Worm (Caenorhabditis elegans) whole organism, L1 larva: ENCODE measurements around the gene cec-1.

Experiments used
- C04F5.9 ChIP-seq: sonication (generic microtip); optimal IDR thresholded peaks from 2 replicates; lab custom pipeline; 2016; ENCODE audit warnings: missing genetic modification characterization, missing compliant biosample characterization
- C16A3.4 ChIP-seq: fragments of 150-350 bp; optimal IDR thresholded peaks from 2 replicates; lab custom pipeline; 2014; ENCODE audit warnings: missing biosample characterization, missing genetic modification characterization
- C34B4.2 ChIP-seq: sonication (generic microtip); optimal IDR thresholded peaks from 2 replicates; lab custom pipeline; 2017; ENCODE audit warnings: mild to moderate bottlenecking, missing genetic modification characterization, missing compliant biosample characterization
- Y116A8C.19 ChIP-seq: sonication (generic microtip); optimal IDR thresholded peaks from 2 replicates; lab custom pipeline; 2016; ENCODE audit warnings: missing compliant biosample characterization, missing genetic modification characterization, borderline replicate concordance
- aha-1 ChIP-seq: fragments of 150-350 bp; optimal IDR thresholded peaks from 2 replicates; lab custom pipeline; 2014; ENCODE audit warnings: missing biosample characterization, missing genetic modification characterization
- alr-1 ChIP-seq: fragments of 200-800 bp; sonication (Bioruptor generic); optimal IDR thresholded peaks from 2 replicates; lab custom pipeline; 2018; ENCODE audit warnings: borderline replicate concordance, mild to moderate bottlenecking, missing genetic modification characterization, missing compliant biosample characterization
- aly-2 ChIP-seq: fragments of 150-350 bp; optimal IDR thresholded peaks from 2 replicates; lab custom pipeline; 2014; ENCODE audit warnings: missing biosample characterization, missing genetic modification characterization
- ama-1 ChIP-seq: fragments of 150-350 bp; optimal IDR thresholded peaks from 2 replicates; lab custom pipeline; 2014
- blmp-1 ChIP-seq: fragments of 150-350 bp; optimal IDR thresholded peaks from 2 replicates; lab custom pipeline; 2014; ENCODE audit warnings: missing biosample characterization, missing genetic modification characterization
- ceh-63 ChIP-seq: fragments of 200-800 bp; sonication (Bioruptor generic); optimal IDR thresholded peaks from 2 replicates; lab custom pipeline; 2018; ENCODE audit warnings: mild to moderate bottlenecking, missing genetic modification characterization, missing compliant biosample characterization
- ceh-8 ChIP-seq: fragments of 200-800 bp; sonication (Bioruptor generic); optimal IDR thresholded peaks from 2 replicates; lab custom pipeline; 2018; ENCODE audit warnings: mild to moderate bottlenecking, missing genetic modification characterization, moderate library complexity, missing compliant biosample characterization
- ceh-82 ChIP-seq, 3 experiments: fragments of 150-350 bp in 1 of 3; sonication (generic microtip) in 2 of 3; optimal IDR thresholded peaks; 2 replicates each; lab custom pipeline; 2014 to 2017; ENCODE audit warnings: missing biosample characterization in 3 of 3, missing genetic modification characterization in 3 of 3
- ceh-90 ChIP-seq: sonication (generic microtip); optimal IDR thresholded peaks from 2 replicates; lab custom pipeline; 2016; ENCODE audit warnings: missing genetic modification characterization, missing compliant biosample characterization
- elt-3 ChIP-seq, 6 experiments: fragments of 150-350 bp in 1 of 6; sonication (generic microtip); optimal IDR thresholded peaks; 2 replicates each; lab custom pipeline; 2017 to 2018; ENCODE audit warnings: missing biosample characterization in 6 of 6, missing genetic modification characterization in 6 of 6, inconsistent platforms in 1 of 6
- ets-5 ChIP-seq: fragments of 200-800 bp; sonication (Bioruptor generic); IDR thresholded peaks from 2 replicates; pipeline ENCODE4 v1.3.6; 2022; ENCODE audit warnings: missing genetic modification characterization, missing compliant biosample characterization
- fkh-10 ChIP-seq: sonication (generic microtip); optimal IDR thresholded peaks from 2 replicates; lab custom pipeline; 2017; ENCODE audit warnings: missing biosample characterization, missing genetic modification reagents, missing genetic modification characterization
- grh-1 ChIP-seq: fragments of 200-800 bp; sonication (Bioruptor generic); IDR thresholded peaks from 2 replicates; pipeline ENCODE4 v1.3.6; 2022; ENCODE audit warnings: missing genetic modification reagents, missing genetic modification characterization, missing compliant biosample characterization
- lin-13 ChIP-seq: fragments of 150-350 bp; optimal IDR thresholded peaks from 2 replicates; lab custom pipeline; 2014; ENCODE audit warnings: missing biosample characterization, missing genetic modification reagents, missing genetic modification characterization
- lin-14 ChIP-seq: fragments of 200-800 bp; sonication (Bioruptor generic); optimal IDR thresholded peaks from 2 replicates; lab custom pipeline; 2018; ENCODE audit warnings: mild to moderate bottlenecking, missing genetic modification characterization, moderate library complexity, missing compliant biosample characterization
- lsy-2 ChIP-seq, 2 experiments: fragments of 150-350 bp; optimal IDR thresholded peaks; 2 replicates each; lab custom pipeline; 2014; ENCODE audit warnings: missing biosample characterization in 2 of 2, missing genetic modification characterization in 2 of 2
- mef-2 ChIP-seq: fragments of 150-350 bp; optimal IDR thresholded peaks from 2 replicates; lab custom pipeline; 2014; ENCODE audit warnings: missing biosample characterization, missing genetic modification characterization
- mep-1 ChIP-seq: fragments of 150-350 bp; optimal IDR thresholded peaks from 2 replicates; lab custom pipeline; 2014; ENCODE audit warnings: missing biosample characterization, missing genetic modification characterization
- nhr-11 ChIP-seq: fragments of 150-350 bp; optimal IDR thresholded peaks from 2 replicates; lab custom pipeline; 2014; ENCODE audit warnings: missing biosample characterization, missing genetic modification characterization
- nhr-20 ChIP-seq: sonication (generic microtip); optimal IDR thresholded peaks from 2 replicates; lab custom pipeline; 2016; ENCODE audit warnings: mild to moderate bottlenecking, missing genetic modification characterization, missing compliant biosample characterization
- nhr-47 ChIP-seq: sonication (generic microtip); optimal IDR thresholded peaks from 2 replicates; lab custom pipeline; 2016; ENCODE audit warnings: mild to moderate bottlenecking, missing genetic modification characterization, moderate library complexity, missing compliant biosample characterization
- nhr-77 ChIP-seq: fragments of 150-350 bp; optimal IDR thresholded peaks from 2 replicates; lab custom pipeline; 2014; ENCODE audit warnings: missing biosample characterization, missing genetic modification characterization
- nhr-85 ChIP-seq: sonication (generic microtip); peaks from one replicate; lab custom pipeline; 2016; ENCODE audit warnings: missing genetic modification characterization, inconsistent platforms, missing compliant biosample characterization
- nhr-90 ChIP-seq: sonication (generic microtip); optimal IDR thresholded peaks from 2 replicates; lab custom pipeline; 2016; ENCODE audit warnings: mild to moderate bottlenecking, missing genetic modification characterization, missing compliant biosample characterization; ENCODE audit not compliant: poor library complexity
- pag-3 ChIP-seq: sonication (generic microtip); optimal IDR thresholded peaks from 2 replicates; lab custom pipeline; 2017; ENCODE audit warnings: missing genetic modification characterization, mild to moderate bottlenecking, missing compliant biosample characterization, antibody characterized with exemption, borderline replicate concordance; ENCODE audit not compliant: insufficient read depth
- pqm-1 ChIP-seq: sonication (generic microtip); optimal IDR thresholded peaks from 3 replicates; lab custom pipeline; 2017; ENCODE audit warnings: missing biosample characterization, missing genetic modification characterization
- sox-4 ChIP-seq: sonication (generic microtip); optimal IDR thresholded peaks from 2 replicates; lab custom pipeline; 2016; ENCODE audit warnings: missing genetic modification characterization, missing compliant biosample characterization
- sptf-1 ChIP-seq: fragments of 150-350 bp; optimal IDR thresholded peaks from 2 replicates; lab custom pipeline; 2014; ENCODE audit warnings: missing biosample characterization, missing genetic modification characterization
- swsn-7 ChIP-seq: sonication (generic microtip); optimal IDR thresholded peaks from 2 replicates; lab custom pipeline; 2016; ENCODE audit warnings: missing genetic modification characterization, missing compliant biosample characterization
- tlp-1 ChIP-seq: fragments of 150-350 bp; optimal IDR thresholded peaks from 2 replicates; lab custom pipeline; 2014; ENCODE audit warnings: missing biosample characterization, missing genetic modification characterization
- unc-130 ChIP-seq: fragments of 150-350 bp; optimal IDR thresholded peaks from 2 replicates; lab custom pipeline; 2017; ENCODE audit warnings: missing biosample characterization, missing genetic modification characterization, inconsistent platforms
- unc-98 ChIP-seq: fragments of 200-800 bp; sonication (Bioruptor generic); IDR thresholded peaks from 2 replicates; pipeline ENCODE4 v1.3.6; 2022; ENCODE audit warnings: missing genetic modification characterization, missing compliant biosample characterization
- zip-4 ChIP-seq: fragments of 200-800 bp; sonication (Bioruptor generic); optimal IDR thresholded peaks from 2 replicates; lab custom pipeline; 2018; ENCODE audit warnings: mild to moderate bottlenecking, missing genetic modification characterization, moderate library complexity, missing compliant biosample characterization
- ztf-11 ChIP-seq, 2 experiments: sonication (generic microtip); optimal IDR thresholded peaks; 2 replicates each; lab custom pipeline; 2016 to 2017; ENCODE audit warnings: missing genetic modification characterization in 2 of 2, missing biosample characterization in 1 of 2, missing compliant biosample characterization in 1 of 2

The cec-1 gene

DNA sequence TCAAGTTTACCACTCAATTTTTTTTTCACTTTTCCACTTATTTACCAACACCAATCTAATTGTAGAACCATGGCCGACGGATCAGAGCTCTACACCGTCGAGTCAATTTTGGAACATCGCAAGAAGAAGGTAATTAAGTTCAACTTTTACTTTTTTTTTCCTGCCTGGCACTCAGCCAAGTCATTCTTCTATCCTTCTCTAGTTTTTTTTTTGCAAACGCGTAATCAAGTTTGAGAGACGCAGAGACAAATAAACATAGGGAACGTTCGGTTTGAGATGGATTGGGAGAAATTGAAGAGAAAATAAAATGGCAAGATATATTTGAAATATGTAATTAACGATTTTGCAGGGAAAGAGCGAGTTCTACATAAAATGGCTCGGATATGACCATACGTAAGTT lies at the start of gene cec-1:
cec-1 (plus strand) TSS at position 63 of the 400 bp plus-strand sequence.
- TF ChIP-seq blmp-1 (tag; lab: Kevin White, UChicago) (peak; percentile 87), lin-13 (GFP tag; lab: Kevin White, UChicago) (peak; percentile 23), nhr-90 (tag; lab: Kevin White, UChicago) (no peak), fkh-10 (no peak), aly-2 (tag; lab: Kevin White, UChicago) (no peak), nhr-11 (tag; lab: Kevin White, UChicago) (no peak), pqm-1 (tag; lab: Kevin White, UChicago) (no peak), lsy-2 (tag; optimal IDR thresholded peaks at IDR 0.05; lab: Kevin White, UChicago) (peak in 1 of 2 experiments; percentile 26), mep-1 (tag; lab: Kevin White, UChicago) (peak; percentile 11), nhr-85 (peak; percentile 42), zip-4 (no peak), mef-2 (no peak), sptf-1 (no peak), elt-3 (tag; optimal IDR thresholded peaks at IDR 0.05; lab: Kevin White, UChicago) (peak in 1 of 6 experiments; percentile 7), lin-14 (GFP tag; lab: Kevin White, UChicago) (peak; percentile 63)
- TF ChIP-seq, all 84 proteins: peak for 7

DNA sequence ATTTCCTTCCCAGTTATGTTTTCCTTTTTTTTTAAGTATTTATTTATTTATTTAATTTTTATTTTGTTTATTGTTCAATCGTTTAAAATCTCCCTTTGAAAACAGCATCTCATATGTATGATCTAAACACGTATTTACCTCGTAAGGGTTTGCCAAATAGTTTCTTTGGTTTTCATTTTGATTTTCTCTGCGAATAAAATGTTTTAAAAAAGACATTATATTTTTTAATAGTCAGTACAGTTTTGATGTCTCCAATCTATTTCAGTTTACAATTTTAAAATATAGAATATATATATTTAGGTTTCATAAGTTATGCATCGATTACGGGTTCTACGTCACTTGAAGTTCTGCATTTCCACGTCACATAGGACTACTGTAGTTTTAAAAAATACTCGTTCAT lies 45.5 kb upstream of the cec-1 start, which contains the start of gene R05D3.12:
R05D3.12 (plus strand) TSS at position 301 of the 400 bp plus-strand sequence.
- TF ChIP-seq nhr-20 (tag; lab: Kevin White, UChicago): no peak
- no peak for TF ChIP-seq ceh-8
- no peak for TF ChIP-seq pag-3 (tag; lab: Kevin White, UChicago)
- TF ChIP-seq blmp-1 (tag; lab: Kevin White, UChicago): no peak
- no peak for TF ChIP-seq grh-1 (GFP tag; lab: Robert Waterston, UW)
- TF ChIP-seq ceh-90 (tag; lab: Kevin White, UChicago): no peak
- TF ChIP-seq swsn-7 (tag; lab: Kevin White, UChicago): no peak
- TF ChIP-seq tlp-1 (tag; lab: Kevin White, UChicago): no peak
- no peak for TF ChIP-seq C04F5.9 (tag; lab: Kevin White, UChicago)
- TF ChIP-seq unc-98 (GFP tag; lab: Robert Waterston, UW): no peak
- TF ChIP-seq unc-130 (tag; lab: Kevin White, UChicago): no peak
- no peak for TF ChIP-seq nhr-47 (tag; lab: Kevin White, UChicago)
- TF ChIP-seq ama-1 (lab: Kevin White, UChicago): no peak

DNA sequence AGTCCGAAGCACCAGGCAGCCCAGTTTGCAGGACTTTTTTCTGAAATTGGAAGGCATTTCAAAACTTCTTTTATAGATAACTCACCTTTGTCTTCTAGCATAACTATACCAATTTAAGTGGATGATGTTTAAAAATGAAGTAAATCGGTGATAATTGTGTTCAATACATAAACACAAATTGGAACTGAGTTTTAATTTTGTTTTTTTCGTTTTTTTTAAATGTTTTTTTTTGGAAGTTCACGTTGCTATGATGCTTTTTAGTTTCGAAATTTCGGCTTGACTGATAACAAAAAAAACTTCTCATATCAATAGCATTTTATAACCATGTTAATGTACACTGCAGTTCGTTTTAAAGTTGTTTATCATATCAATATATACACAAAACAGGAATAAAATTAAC lies 36.6 kb upstream of the cec-1 start, which contains the start of gene ZK353.4:
ZK353.4 (minus strand) TSS at position 101 of the 400 bp plus-strand sequence.
- TF ChIP-seq ceh-82 (tag; optimal IDR thresholded peaks at IDR 0.05; lab: Kevin White, UChicago): no peak
- no peak for TF ChIP-seq ets-5 (GFP tag; lab: Robert Waterston, UW)
- no peak for TF ChIP-seq ztf-11 (tag; optimal IDR thresholded peaks at IDR 0.05; lab: Kevin White, UChicago)
- no peak for TF ChIP-seq C34B4.2 (tag; lab: Kevin White, UChicago)
- TF ChIP-seq mef-2: no peak
- TF ChIP-seq sox-4 (tag; lab: Kevin White, UChicago): no peak
- no peak for TF ChIP-seq lin-13 (GFP tag; lab: Kevin White, UChicago)
- no peak for TF ChIP-seq Y116A8C.19 (tag; lab: Kevin White, UChicago)
- no peak for TF ChIP-seq ceh-63 (GFP tag; lab: Kevin White, UChicago)
- TF ChIP-seq nhr-77 (tag; lab: Kevin White, UChicago): no peak
- no peak for TF ChIP-seq ama-1 (lab: Kevin White, UChicago)
- no peak for TF ChIP-seq aha-1 (tag; lab: Kevin White, UChicago)
- no peak for TF ChIP-seq grh-1 (GFP tag; lab: Robert Waterston, UW)
- no peak for TF ChIP-seq C16A3.4 (tag; lab: Kevin White, UChicago)
- no peak for TF ChIP-seq alr-1
